Fruit fly (Drosophila melanogaster) whole organism, pupa: ENCODE data around the gene Dip-C.

Source experiments
- CG12605 ChIP-seq: fragments of 200-800 bp; sonication (Bioruptor generic); IDR thresholded peaks from 2 replicates; pipeline ENCODE4 v1.3.6; 2022; ENCODE audit warnings: missing biosample characterization, missing genetic modification characterization
- CG14655 ChIP-seq: fragments of 200-800 bp; sonication (Bioruptor generic); optimal IDR thresholded peaks from 3 replicates; lab custom pipeline; 2017; ENCODE audit warnings: mild to moderate bottlenecking, missing biosample characterization, missing genetic modification reagents, missing genetic modification characterization
- CG17806 ChIP-seq: fragments of 200-800 bp; sonication (Bioruptor generic); optimal IDR thresholded peaks from 2 replicates; lab custom pipeline; 2018; ENCODE audit warnings: missing biosample characterization, mild to moderate bottlenecking, missing genetic modification characterization, moderate library complexity
- CG4496 ChIP-seq: fragments of 200-800 bp; sonication (Bioruptor generic); IDR thresholded peaks from 3 replicates; pipeline ENCODE4 v1.3.6; 2022; ENCODE audit warnings: missing biosample characterization, missing genetic modification characterization
- CG8301 ChIP-seq: fragments of 200-800 bp; sonication (Bioruptor generic); optimal IDR thresholded peaks from 2 replicates; lab custom pipeline; 2018; ENCODE audit warnings: missing biosample characterization, mild to moderate bottlenecking, missing genetic modification characterization
- Pif1A ChIP-seq: fragments of 200-800 bp; sonication (Bioruptor generic); optimal IDR thresholded peaks from 3 replicates; lab custom pipeline; 2016; ENCODE audit warnings: missing biosample characterization, missing genetic modification characterization
- Snoo ChIP-seq: fragments of 200-800 bp; sonication (Bioruptor generic); optimal IDR thresholded peaks from 3 replicates; lab custom pipeline; 2017; ENCODE audit warnings: missing biosample characterization, mild to moderate bottlenecking, missing genetic modification characterization, inconsistent platforms
- rn ChIP-seq: fragments of 200-800 bp; sonication (Bioruptor generic); IDR thresholded peaks from 2 replicates; pipeline ENCODE4 v1.3.6; 2022; ENCODE audit warnings: missing biosample characterization, missing genetic modification characterization

dm6 chr3R:12379249-12379648 is 34.3 kb downstream of the Dip-C start:
- TF ChIP-seq Pif1A (GFP tag; lab: Kevin White, UChicago) (no peak), CG14655 (GFP tag; lab: Kevin White, UChicago) (no peak), Snoo (no peak), rn (GFP tag; lab: Robert Waterston, UW) (no peak), CG17806 (tag; lab: Kevin White, UChicago) (no peak), CG12605 (GFP tag; lab: Robert Waterston, UW) (no peak), CG4496 (no peak), CG8301 (tag; lab: Kevin White, UChicago) (no peak)
